Fruit fly (Drosophila melanogaster): ENCODE results near the gene CG9961.

- no peak for TF ChIP-seq fd96Ca (GFP tag; IDR thresholded peaks at IDR 0.05)
- no peak for TF ChIP-seq rn (GFP tag; IDR thresholded peaks at IDR 0.05)
These were observed 14.0 kb downstream of the CG9961 start for dm6 chr2L:2730756-2731155.

Measured in whole organism, pupa.